Fruit fly (Drosophila melanogaster): ENCODE data around the gene CG6621.

The CG6621 gene

dm6 chr3R:10888633-10889519 is 4.5 kb downstream of the CG6621 start (continued):
- TF ChIP-seq pb (GFP tag; optimal IDR thresholded peaks at IDR 0.05) (no peak), oc (tag; optimal IDR thresholded peaks at IDR 0.05) (no peak), Blimp-1 (GFP tag; optimal IDR thresholded peaks at IDR 0.05) (no peak), jumu (GFP tag; optimal IDR thresholded peaks at IDR 0.05) (no peak), CG13123 (GFP tag; optimal IDR thresholded peaks at IDR 0.05) (no peak), fd102C (GFP tag; optimal IDR thresholded peaks at IDR 0.05) (no peak), CG16779 (GFP tag; IDR thresholded peaks at IDR 0.05) (peak; percentile 28; the same call in 1 of the 2 replicates), CG43689 (GFP tag; IDR thresholded peaks at IDR 0.05) (no peak), sna (GFP tag; IDR thresholded peaks at IDR 0.05; ENCODE audit: partially characterized antibody) (no peak; the same call in 1 of the 2 replicates), Usf (GFP tag; optimal IDR thresholded peaks at IDR 0.05) (no peak), MTF-1 (GFP tag; optimal IDR thresholded peaks at IDR 0.05; ENCODE audit: borderline replicate concordance) (peak; percentile 22), CG7271 (tag; optimal IDR thresholded peaks at IDR 0.05) (no peak), PHDP (tag; optimal IDR thresholded peaks at IDR 0.05) (peak; percentile 44), da (GFP tag; optimal IDR thresholded peaks at IDR 0.05) (no peak), Aef1 (GFP tag; IDR thresholded peaks at IDR 0.05) (peak; percentile 27; the same call in 1 of the 3 replicates), CG10543 (GFP tag; optimal IDR thresholded peaks at IDR 0.05) (peak; percentile 33), zen2 (GFP tag; IDR thresholded peaks at IDR 0.05; ENCODE audit: partially characterized antibody) (peak; percentile 66), sens-2 (GFP tag; IDR thresholded peaks at IDR 0.05) (no peak), CG15601 (tag; optimal IDR thresholded peaks at IDR 0.05) (no peak), croc (GFP tag; conservative IDR thresholded peaks at IDR 0.05) (no peak), psq (GFP tag; optimal IDR thresholded peaks at IDR 0.05) (no peak), CG14050 (GFP tag; IDR thresholded peaks at IDR 0.05) (no peak), Poxn (GFP tag; IDR thresholded peaks at IDR 0.05) (no peak), CG10979 (tag; optimal IDR thresholded peaks at IDR 0.05) (no peak), CG4820 (GFP tag; optimal IDR thresholded peaks at IDR 0.05) (no peak), br (optimal IDR thresholded peaks at IDR 0.05) (no peak), her (GFP tag; optimal IDR thresholded peaks at IDR 0.05) (peak; percentile 4), eyg (GFP tag; optimal IDR thresholded peaks at IDR 0.05) (no peak), CG3838 (GFP tag; optimal IDR thresholded peaks at IDR 0.05) (no peak), dan (GFP tag; IDR thresholded peaks at IDR 0.05) (no peak), ato (GFP tag; IDR thresholded peaks at IDR 0.05; ENCODE audit: partially characterized antibody) (no peak), B-H2 (GFP tag; optimal IDR thresholded peaks at IDR 0.05) (no peak), CG3163 (GFP tag; optimal IDR thresholded peaks at IDR 0.05) (peak; percentile 98), dati (GFP tag; IDR thresholded peaks at IDR 0.05) (no peak), CG17912 (GFP tag; optimal IDR thresholded peaks at IDR 0.05) (no peak), otp (GFP tag; IDR thresholded peaks at IDR 0.05) (no peak; the same call in 2 of the 3 replicates), CG14710 (tag; optimal IDR thresholded peaks at IDR 0.05) (no peak), CG34376 (GFP tag; optimal IDR thresholded peaks at IDR 0.05) (peak; percentile 54), CG17385 (GFP tag; optimal IDR thresholded peaks at IDR 0.05) (peak; percentile 65), CG15269 (tag; optimal IDR thresholded peaks at IDR 0.05) (peak; percentile 34), aop (GFP tag; IDR thresholded peaks at IDR 0.05) (no peak), Ravus (GFP tag; IDR thresholded peaks at IDR 0.05) (no peak), sima (GFP tag; optimal IDR thresholded peaks at IDR 0.05) (no peak), Hmr (GFP tag; optimal IDR thresholded peaks at IDR 0.05) (peak; percentile 17), CG8281 (tag; optimal IDR thresholded peaks at IDR 0.05) (no peak), fd96Cb (tag; optimal IDR thresholded peaks at IDR 0.05) (no peak), CG16863 (GFP tag; optimal IDR thresholded peaks at IDR 0.05) (no peak), YL-1 (GFP tag; optimal IDR thresholded peaks at IDR 0.05) (no peak), mld (GFP tag; IDR thresholded peaks at IDR 0.05; ENCODE audit: partially characterized antibody) (no peak)
